Worm (Caenorhabditis elegans) whole organism, mixed stage, embryonic: ENCODE data around the gene athp-1.

Experiments
- M03D4.4 ChIP-seq: sonication (generic microtip); optimal IDR thresholded peaks from 2 replicates; lab custom pipeline; 2017; ENCODE audit warnings: mild to moderate bottlenecking, missing genetic modification characterization, missing compliant biosample characterization
- bed-3 ChIP-seq: fragments of 200-800 bp; sonication (Bioruptor generic); optimal IDR thresholded peaks from 3 replicates; lab custom pipeline; 2018; ENCODE audit warnings: mild to moderate bottlenecking, missing genetic modification characterization, moderate library complexity, missing compliant biosample characterization
- blmp-1 ChIP-seq: fragments of 150-350 bp; optimal IDR thresholded peaks from 2 replicates; lab custom pipeline; 2014; ENCODE audit warnings: missing biosample characterization, missing genetic modification characterization
- ceh-39 ChIP-seq: fragments of 150-350 bp; optimal IDR thresholded peaks from 2 replicates; lab custom pipeline; 2014; ENCODE audit warnings: missing biosample characterization, missing genetic modification characterization
- ceh-43 ChIP-seq: fragments of 200-800 bp; sonication (Bioruptor generic); optimal IDR thresholded peaks from 2 replicates; lab custom pipeline; 2018; ENCODE audit warnings: mild to moderate bottlenecking, missing genetic modification characterization, moderate library complexity, missing compliant biosample characterization
- ceh-83 ChIP-seq: fragments of 200-800 bp; sonication (Bioruptor generic); optimal IDR thresholded peaks from 2 replicates; lab custom pipeline; 2018; ENCODE audit warnings: mild to moderate bottlenecking, missing genetic modification characterization, missing compliant biosample characterization
- ces-1 ChIP-seq: fragments of 150-350 bp; optimal IDR thresholded peaks from 2 replicates; lab custom pipeline; 2014; ENCODE audit warnings: missing biosample characterization, missing genetic modification reagents, missing genetic modification characterization
- cnd-1 ChIP-seq: fragments of 200-800 bp; sonication (Bioruptor generic); optimal IDR thresholded peaks from 2 replicates; lab custom pipeline; 2018; ENCODE audit warnings: mild to moderate bottlenecking, missing genetic modification characterization, missing compliant biosample characterization
- drap-1 ChIP-seq: fragments of 200-800 bp; sonication (Bioruptor generic); optimal IDR thresholded peaks from 3 replicates; lab custom pipeline; 2018; ENCODE audit warnings: mild to moderate bottlenecking, missing genetic modification characterization, missing compliant biosample characterization
- elt-1 ChIP-seq: sonication (generic microtip); optimal IDR thresholded peaks from 2 replicates; lab custom pipeline; 2017; ENCODE audit warnings: missing genetic modification characterization, mild to moderate bottlenecking, missing compliant biosample characterization, antibody characterized with exemption, moderate library complexity, borderline replicate concordance; ENCODE audit not compliant: insufficient read depth
- elt-3 ChIP-seq: fragments of 150-350 bp; optimal IDR thresholded peaks from 2 replicates; lab custom pipeline; 2014; ENCODE audit warnings: missing biosample characterization, missing genetic modification characterization
- flh-1 ChIP-seq: fragments of 200-800 bp; sonication (Bioruptor generic); optimal IDR thresholded peaks from 2 replicates; lab custom pipeline; 2018; ENCODE audit warnings: mild to moderate bottlenecking, missing genetic modification characterization, moderate library complexity, missing compliant biosample characterization
- ham-2 ChIP-seq: fragments of 200-800 bp; sonication (Bioruptor generic); optimal IDR thresholded peaks from 2 replicates; lab custom pipeline; 2018; ENCODE audit warnings: mild to moderate bottlenecking, missing genetic modification characterization, missing compliant biosample characterization
- hlh-1 ChIP-seq: fragments of 150-350 bp; optimal IDR thresholded peaks from 2 replicates; lab custom pipeline; 2014; ENCODE audit warnings: missing biosample characterization, missing genetic modification reagents, missing genetic modification characterization
- lin-13 ChIP-seq: fragments of 150-350 bp; optimal IDR thresholded peaks from 2 replicates; lab custom pipeline; 2014; ENCODE audit warnings: missing biosample characterization, missing genetic modification characterization
- lin-32 ChIP-seq: fragments of 200-800 bp; sonication (Bioruptor generic); optimal IDR thresholded peaks from 2 replicates; lab custom pipeline; 2018; ENCODE audit warnings: mild to moderate bottlenecking, missing genetic modification characterization, missing compliant biosample characterization
- lsy-2 ChIP-seq: fragments of 150-350 bp; optimal IDR thresholded peaks from 2 replicates; lab custom pipeline; 2014; ENCODE audit warnings: missing biosample characterization, missing genetic modification characterization
- mab-5 ChIP-seq: fragments of 150-350 bp; optimal IDR thresholded peaks from 2 replicates; lab custom pipeline; 2014; ENCODE audit warnings: missing biosample characterization, missing genetic modification characterization
- mep-1 ChIP-seq: fragments of 150-350 bp; optimal IDR thresholded peaks from 2 replicates; lab custom pipeline; 2017; ENCODE audit warnings: missing biosample characterization, missing genetic modification reagents, missing genetic modification characterization, inconsistent platforms
- mls-2 ChIP-seq: sonication (generic microtip); optimal IDR thresholded peaks from 2 replicates; lab custom pipeline; 2016; ENCODE audit warnings: mild to moderate bottlenecking, missing genetic modification characterization, moderate library complexity, missing compliant biosample characterization
- nhr-12 ChIP-seq: fragments of 150-350 bp; optimal IDR thresholded peaks from 2 replicates; lab custom pipeline; 2014; ENCODE audit warnings: missing biosample characterization, missing genetic modification characterization
- nhr-2 ChIP-seq: fragments of 150-350 bp; optimal IDR thresholded peaks from 2 replicates; lab custom pipeline; 2014; ENCODE audit warnings: missing biosample characterization, missing genetic modification characterization
- nhr-237 ChIP-seq: fragments of 150-350 bp; optimal IDR thresholded peaks from 2 replicates; lab custom pipeline; 2014; ENCODE audit warnings: missing biosample characterization, missing genetic modification characterization
- nhr-28 ChIP-seq: fragments of 150-350 bp; optimal IDR thresholded peaks from 2 replicates; lab custom pipeline; 2014; ENCODE audit warnings: missing biosample characterization, missing genetic modification characterization
- nhr-76 ChIP-seq: sonication (generic microtip); optimal IDR thresholded peaks from 2 replicates; lab custom pipeline; 2017; ENCODE audit warnings: missing biosample characterization, missing genetic modification characterization
- pha-4 ChIP-seq: fragments of 150-350 bp; optimal IDR thresholded peaks from 2 replicates; lab custom pipeline; 2018; ENCODE audit warnings: missing biosample characterization, missing genetic modification reagents, missing genetic modification characterization
- sem-2 ChIP-seq: fragments of 200-800 bp; sonication (Bioruptor generic); optimal IDR thresholded peaks from 2 replicates; lab custom pipeline; 2018; ENCODE audit warnings: mild to moderate bottlenecking, missing genetic modification characterization, missing compliant biosample characterization
- snpc-4 ChIP-seq: fragments of 150-350 bp; optimal IDR thresholded peaks from 2 replicates; lab custom pipeline; 2014; ENCODE audit warnings: missing biosample characterization, missing genetic modification characterization
- sptf-1 ChIP-seq: sonication (generic microtip); optimal IDR thresholded peaks from 2 replicates; lab custom pipeline; 2017; ENCODE audit warnings: mild to moderate bottlenecking, missing genetic modification characterization, moderate library complexity, missing compliant biosample characterization
- tbx-8 ChIP-seq: fragments of 200-800 bp; sonication (Bioruptor generic); optimal IDR thresholded peaks from 2 replicates; lab custom pipeline; 2018; ENCODE audit warnings: mild to moderate bottlenecking, missing genetic modification characterization, moderate library complexity, missing compliant biosample characterization
- unc-120 ChIP-seq: sonication (generic microtip); optimal IDR thresholded peaks from 2 replicates; lab custom pipeline; 2017; ENCODE audit warnings: missing genetic modification characterization, missing compliant biosample characterization; ENCODE audit not compliant: poor library complexity, severe bottlenecking
- unc-39 ChIP-seq: fragments of 150-350 bp; optimal IDR thresholded peaks from 2 replicates; lab custom pipeline; 2014; ENCODE audit warnings: missing biosample characterization, missing genetic modification characterization
- unc-62 ChIP-seq: fragments of 150-350 bp; optimal IDR thresholded peaks from 2 replicates; lab custom pipeline; 2014; ENCODE audit warnings: missing biosample characterization, missing genetic modification reagents, missing genetic modification characterization
- zip-8 ChIP-seq: fragments of 150-350 bp; optimal IDR thresholded peaks from 2 replicates; lab custom pipeline; 2014; ENCODE audit warnings: missing biosample characterization, missing genetic modification characterization
- ztf-11 ChIP-seq: fragments of 150-350 bp; optimal IDR thresholded peaks from 2 replicates; lab custom pipeline; 2014; ENCODE audit warnings: missing biosample characterization, missing genetic modification characterization

The athp-1 gene

ce11 chrIII:10923539-10923938 lies 42.0 kb downstream of the athp-1 start:
- TF ChIP-seq elt-1 (tag; lab: Kevin White, UChicago) (no peak), ceh-83 (GFP tag; lab: Kevin White, UChicago) (no peak), tbx-8 (GFP tag; lab: Kevin White, UChicago) (no peak), ceh-39 (tag; lab: Kevin White, UChicago) (no peak), unc-39 (tag; lab: Kevin White, UChicago) (no peak), nhr-237 (tag; lab: Kevin White, UChicago) (no peak), M03D4.4 (tag; lab: Kevin White, UChicago) (no peak), ces-1 (GFP tag; lab: Kevin White, UChicago) (no peak), cnd-1 (tag; lab: Kevin White, UChicago) (no peak), ztf-11 (no peak), unc-120 (tag; lab: Kevin White, UChicago) (no peak), hlh-1 (tag; lab: Kevin White, UChicago) (no peak), sem-2 (no peak), snpc-4 (tag; lab: Kevin White, UChicago) (no peak)
- TF ChIP-seq, all 35 proteins: peak for 0

- TF ChIP-seq sem-2 (no peak), ceh-39 (tag; lab: Kevin White, UChicago) (no peak), snpc-4 (tag; lab: Kevin White, UChicago) (no peak), ztf-11 (no peak), zip-8 (no peak), unc-62 (GFP tag; lab: Kevin White, UChicago) (no peak), elt-1 (tag; lab: Kevin White, UChicago) (no peak), nhr-237 (tag; lab: Kevin White, UChicago) (no peak), ces-1 (GFP tag; lab: Kevin White, UChicago) (no peak), flh-1 (GFP tag; lab: Kevin White, UChicago) (no peak), hlh-1 (tag; lab: Kevin White, UChicago) (peak; percentile 49), lin-32 (no peak), elt-3 (no peak), unc-120 (tag; lab: Kevin White, UChicago) (peak; percentile 60), pha-4 (tag; lab: Kevin White, UChicago) (peak; percentile 30), unc-39 (tag; lab: Kevin White, UChicago) (no peak), mep-1 (tag; lab: Kevin White, UChicago) (no peak), cnd-1 (tag; lab: Kevin White, UChicago) (no peak), mls-2 (tag; lab: Kevin White, UChicago) (no peak), nhr-2 (tag; lab: Kevin White, UChicago) (no peak), sptf-1 (tag; lab: Kevin White, UChicago) (no peak), ceh-83 (GFP tag; lab: Kevin White, UChicago) (no peak), tbx-8 (GFP tag; lab: Kevin White, UChicago) (no peak), lsy-2 (peak; percentile 2), lin-13 (tag; lab: Kevin White, UChicago) (peak; percentile 48), M03D4.4 (tag; lab: Kevin White, UChicago) (no peak), ham-2 (GFP tag; lab: Kevin White, UChicago) (no peak), nhr-28 (no peak), nhr-76 (tag; lab: Kevin White, UChicago) (no peak), blmp-1 (no peak), mab-5 (no peak), ceh-43 (no peak), nhr-12 (tag; lab: Kevin White, UChicago) (no peak), bed-3 (no peak), drap-1 (GFP tag; lab: Kevin White, UChicago) (no peak)
Observed at ce11 chrIII:10930850-10931249, 49.3 kb downstream of the athp-1 start, which contains the start of gene M142.5. M142.5 (plus strand) TSS chrIII:10931201.

ce11 chrIII:10933331-10933730 lies 51.8 kb downstream of the athp-1 start, which contains the start of gene M142.8:
M142.8 (plus strand) TSS chrIII:10933631.
- TF ChIP-seq unc-120 (tag; lab: Kevin White, UChicago) (no peak), snpc-4 (tag; lab: Kevin White, UChicago) (no peak), nhr-28 (no peak), bed-3 (no peak), ceh-83 (GFP tag; lab: Kevin White, UChicago) (no peak), ceh-39 (tag; lab: Kevin White, UChicago) (no peak), ces-1 (GFP tag; lab: Kevin White, UChicago) (no peak), unc-62 (GFP tag; lab: Kevin White, UChicago) (no peak), elt-3 (no peak), nhr-12 (tag; lab: Kevin White, UChicago) (no peak), sem-2 (no peak), mep-1 (tag; lab: Kevin White, UChicago) (no peak), mab-5 (no peak), tbx-8 (GFP tag; lab: Kevin White, UChicago) (no peak), mls-2 (tag; lab: Kevin White, UChicago) (no peak), M03D4.4 (tag; lab: Kevin White, UChicago) (no peak), ham-2 (GFP tag; lab: Kevin White, UChicago) (no peak)
